Worm (Caenorhabditis elegans) whole organism, L1 larva: ENCODE data around the gene Y39F10A.6.

Source experiments
- C04F5.9 ChIP-seq: sonication (generic microtip); optimal IDR thresholded peaks from 2 replicates; lab custom pipeline; 2016; ENCODE audit warnings: missing genetic modification characterization, missing compliant biosample characterization
- C16A3.4 ChIP-seq: fragments of 150-350 bp; optimal IDR thresholded peaks from 2 replicates; lab custom pipeline; 2014; ENCODE audit warnings: missing biosample characterization, missing genetic modification characterization
- C34B4.2 ChIP-seq: sonication (generic microtip); optimal IDR thresholded peaks from 2 replicates; lab custom pipeline; 2017; ENCODE audit warnings: mild to moderate bottlenecking, missing genetic modification characterization, missing compliant biosample characterization
- Y116A8C.19 ChIP-seq: sonication (generic microtip); optimal IDR thresholded peaks from 2 replicates; lab custom pipeline; 2016; ENCODE audit warnings: missing compliant biosample characterization, missing genetic modification characterization, borderline replicate concordance
- aha-1 ChIP-seq: fragments of 150-350 bp; optimal IDR thresholded peaks from 2 replicates; lab custom pipeline; 2014; ENCODE audit warnings: missing biosample characterization, missing genetic modification characterization
- alr-1 ChIP-seq: fragments of 200-800 bp; sonication (Bioruptor generic); optimal IDR thresholded peaks from 2 replicates; lab custom pipeline; 2018; ENCODE audit warnings: borderline replicate concordance, mild to moderate bottlenecking, missing genetic modification characterization, missing compliant biosample characterization
- ama-1 ChIP-seq: fragments of 150-350 bp; optimal IDR thresholded peaks from 2 replicates; lab custom pipeline; 2014
- ceh-82 ChIP-seq, 3 experiments: fragments of 150-350 bp in 1 of 3; sonication (generic microtip) in 2 of 3; optimal IDR thresholded peaks; 2 replicates each; lab custom pipeline; 2014 to 2017; ENCODE audit warnings: missing biosample characterization in 3 of 3, missing genetic modification characterization in 3 of 3
- ceh-88 ChIP-seq: fragments of 200-800 bp; sonication (Bioruptor generic); IDR thresholded peaks from 2 replicates; pipeline ENCODE4 v1.3.6; 2022; ENCODE audit warnings: missing genetic modification characterization, missing compliant biosample characterization
- dpl-1 ChIP-seq, 3 experiments: fragments of 150-350 bp in 2 of 3; sonication (generic microtip) in 1 of 3; optimal IDR thresholded peaks; 2 replicates each; lab custom pipeline; 2014 to 2017; ENCODE audit warnings: missing biosample characterization in 3 of 3, missing genetic modification characterization in 3 of 3, missing genetic modification reagents in 3 of 3
- efl-1 ChIP-seq, 4 experiments: fragments of 150-350 bp; optimal IDR thresholded peaks in 3 of 4; peaks in 1 of 4; 1 replicate in 1 of 4; 2 replicates in 3 of 4; lab custom pipeline; 2014; ENCODE audit warnings: missing biosample characterization in 2 of 4, missing genetic modification characterization in 2 of 4, missing genetic modification reagents in 2 of 4
- egl-13 ChIP-seq: sonication (generic microtip); optimal IDR thresholded peaks from 2 replicates; lab custom pipeline; 2016; ENCODE audit warnings: missing genotype, missing genetic modification reagents, missing genetic modification characterization, missing compliant biosample characterization
- fkh-10 ChIP-seq: sonication (generic microtip); optimal IDR thresholded peaks from 2 replicates; lab custom pipeline; 2017; ENCODE audit warnings: missing biosample characterization, missing genetic modification reagents, missing genetic modification characterization
- fkh-8 ChIP-seq: sonication (generic microtip); optimal IDR thresholded peaks from 2 replicates; lab custom pipeline; 2016; ENCODE audit warnings: mild to moderate bottlenecking, missing genetic modification characterization, missing compliant biosample characterization
- hlh-4 ChIP-seq: sonication (generic microtip); optimal IDR thresholded peaks from 2 replicates; lab custom pipeline; 2016; ENCODE audit warnings: mild to moderate bottlenecking, missing genetic modification characterization, missing compliant biosample characterization
- hpl-2 ChIP-seq: fragments of 150-350 bp; optimal IDR thresholded peaks from 2 replicates; lab custom pipeline; 2014; ENCODE audit warnings: missing biosample characterization, missing genetic modification reagents, missing genetic modification characterization
- isw-1 ChIP-seq: fragments of 200-800 bp; sonication (Bioruptor generic); IDR thresholded peaks from 2 replicates; pipeline ENCODE4 v1.3.6; 2022; ENCODE audit warnings: missing genetic modification characterization, missing compliant biosample characterization
- lin-13 ChIP-seq: fragments of 150-350 bp; optimal IDR thresholded peaks from 2 replicates; lab custom pipeline; 2014; ENCODE audit warnings: missing biosample characterization, missing genetic modification reagents, missing genetic modification characterization
- lin-14 ChIP-seq: fragments of 200-800 bp; sonication (Bioruptor generic); optimal IDR thresholded peaks from 2 replicates; lab custom pipeline; 2018; ENCODE audit warnings: mild to moderate bottlenecking, missing genetic modification characterization, moderate library complexity, missing compliant biosample characterization
- lin-15B ChIP-seq: fragments of 150-350 bp; sonication (generic microtip); optimal IDR thresholded peaks from 3 replicates; lab custom pipeline; 2014; ENCODE audit warnings: missing biosample characterization, missing genetic modification characterization
- lir-3 ChIP-seq: sonication (generic microtip); optimal IDR thresholded peaks from 2 replicates; lab custom pipeline; 2016; ENCODE audit warnings: mild to moderate bottlenecking, missing genetic modification characterization, moderate library complexity, missing compliant biosample characterization; ENCODE audit not compliant: poor library complexity
- mab-9 ChIP-seq: fragments of 200-800 bp; sonication (Bioruptor generic); IDR thresholded peaks from 2 replicates; pipeline ENCODE4 v1.3.6; 2022; ENCODE audit warnings: missing genetic modification reagents, missing genetic modification characterization, missing compliant biosample characterization
- mdl-1 ChIP-seq, 2 experiments: fragments of 150-350 bp; optimal IDR thresholded peaks; 2 replicates each; lab custom pipeline; 2014 to 2017; ENCODE audit warnings: missing biosample characterization in 2 of 2, missing genetic modification characterization in 2 of 2, inconsistent platforms in 1 of 2
- mep-1 ChIP-seq: fragments of 150-350 bp; optimal IDR thresholded peaks from 2 replicates; lab custom pipeline; 2014; ENCODE audit warnings: missing biosample characterization, missing genetic modification characterization
- nhr-19 ChIP-seq: fragments of 200-800 bp; sonication (Bioruptor generic); conservative IDR thresholded peaks from 2 replicates; pipeline ENCODE4 v1.3.6; 2022; ENCODE audit warnings: missing genetic modification characterization, missing compliant biosample characterization
- nhr-237 ChIP-seq: fragments of 150-350 bp; optimal IDR thresholded peaks from 2 replicates; lab custom pipeline; 2014; ENCODE audit warnings: missing biosample characterization, missing genetic modification characterization
- nhr-71 ChIP-seq: sonication (generic microtip); optimal IDR thresholded peaks from 2 replicates; lab custom pipeline; 2016; ENCODE audit warnings: mild to moderate bottlenecking, missing genetic modification characterization, moderate library complexity, missing compliant biosample characterization
- nhr-77 ChIP-seq: fragments of 150-350 bp; optimal IDR thresholded peaks from 2 replicates; lab custom pipeline; 2014; ENCODE audit warnings: missing biosample characterization, missing genetic modification characterization
- nhr-84 ChIP-seq: sonication (generic microtip); optimal IDR thresholded peaks from 2 replicates; lab custom pipeline; 2017; ENCODE audit warnings: missing biosample characterization, missing genetic modification characterization
- nhr-85 ChIP-seq: sonication (generic microtip); peaks from one replicate; lab custom pipeline; 2016; ENCODE audit warnings: missing genetic modification characterization, inconsistent platforms, missing compliant biosample characterization
- rnt-1 ChIP-seq: sonication (generic microtip); optimal IDR thresholded peaks from 2 replicates; lab custom pipeline; 2016; ENCODE audit warnings: mild to moderate bottlenecking, missing genetic modification characterization, moderate library complexity, missing compliant biosample characterization
- skn-1 ChIP-seq: fragments of 150-350 bp; optimal IDR thresholded peaks from 2 replicates; lab custom pipeline; 2014; ENCODE audit warnings: missing biosample characterization, missing genetic modification characterization
- snpc-4 ChIP-seq: fragments of 150-350 bp; optimal IDR thresholded peaks from 2 replicates; lab custom pipeline; 2014; ENCODE audit warnings: missing biosample characterization, missing genetic modification characterization
- sox-4 ChIP-seq: sonication (generic microtip); optimal IDR thresholded peaks from 2 replicates; lab custom pipeline; 2016; ENCODE audit warnings: missing genetic modification characterization, missing compliant biosample characterization
- sptf-1 ChIP-seq: fragments of 150-350 bp; optimal IDR thresholded peaks from 2 replicates; lab custom pipeline; 2014; ENCODE audit warnings: missing biosample characterization, missing genetic modification characterization
- tlp-1 ChIP-seq: fragments of 150-350 bp; optimal IDR thresholded peaks from 2 replicates; lab custom pipeline; 2014; ENCODE audit warnings: missing biosample characterization, missing genetic modification characterization
- unc-130 ChIP-seq: fragments of 150-350 bp; optimal IDR thresholded peaks from 2 replicates; lab custom pipeline; 2017; ENCODE audit warnings: missing biosample characterization, missing genetic modification characterization, inconsistent platforms
- unc-62 ChIP-seq: fragments of 150-350 bp; optimal IDR thresholded peaks from 2 replicates; lab custom pipeline; 2014; ENCODE audit warnings: missing biosample characterization, missing genetic modification reagents, missing genetic modification characterization
- unc-86 ChIP-seq: sonication (generic microtip); optimal IDR thresholded peaks from 2 replicates; lab custom pipeline; 2016; ENCODE audit warnings: missing genetic modification characterization, missing compliant biosample characterization
- xbp-1 ChIP-seq: sonication (generic microtip); optimal IDR thresholded peaks from 2 replicates; lab custom pipeline; 2016; ENCODE audit warnings: missing genetic modification characterization, missing compliant biosample characterization
- zag-1 ChIP-seq: fragments of 150-350 bp; optimal IDR thresholded peaks from 2 replicates; lab custom pipeline; 2014; ENCODE audit warnings: missing biosample characterization, missing genetic modification characterization
- zip-4 ChIP-seq: fragments of 200-800 bp; sonication (Bioruptor generic); optimal IDR thresholded peaks from 2 replicates; lab custom pipeline; 2018; ENCODE audit warnings: mild to moderate bottlenecking, missing genetic modification characterization, moderate library complexity, missing compliant biosample characterization
- ztf-4 ChIP-seq: fragments of 150-350 bp; optimal IDR thresholded peaks from 2 replicates; lab custom pipeline; 2014; ENCODE audit warnings: missing biosample characterization, missing genetic modification characterization

Gene Y39F10A.6

DNA sequence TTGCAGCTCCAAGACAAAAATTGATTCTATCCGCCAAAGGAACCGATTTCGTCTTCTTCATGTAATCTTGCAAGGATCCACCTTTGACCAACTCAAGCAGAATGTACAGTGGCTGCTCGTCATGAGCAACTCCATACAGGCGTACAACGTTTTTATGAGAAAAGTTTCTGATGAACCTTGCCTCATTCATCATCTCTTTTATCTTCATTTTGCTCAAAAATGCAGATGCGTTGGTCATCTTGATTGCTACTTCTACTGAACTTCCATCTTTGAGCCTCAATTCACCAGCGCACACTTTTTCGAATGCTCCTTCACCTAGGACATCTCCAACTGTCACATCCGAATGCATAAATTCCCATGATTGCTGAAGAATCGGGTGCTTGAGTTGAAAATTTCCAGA is 13.5 kb upstream of the Y39F10A.6 start:
- TF ChIP-seq lin-15B (tag; lab: Kevin White, UChicago): no peak
- TF ChIP-seq nhr-71: no peak
- no peak for TF ChIP-seq C16A3.4 (tag; lab: Kevin White, UChicago)
- TF ChIP-seq lin-13 (GFP tag; lab: Kevin White, UChicago): no peak
- TF ChIP-seq C34B4.2 (tag; lab: Kevin White, UChicago): no peak

DNA sequence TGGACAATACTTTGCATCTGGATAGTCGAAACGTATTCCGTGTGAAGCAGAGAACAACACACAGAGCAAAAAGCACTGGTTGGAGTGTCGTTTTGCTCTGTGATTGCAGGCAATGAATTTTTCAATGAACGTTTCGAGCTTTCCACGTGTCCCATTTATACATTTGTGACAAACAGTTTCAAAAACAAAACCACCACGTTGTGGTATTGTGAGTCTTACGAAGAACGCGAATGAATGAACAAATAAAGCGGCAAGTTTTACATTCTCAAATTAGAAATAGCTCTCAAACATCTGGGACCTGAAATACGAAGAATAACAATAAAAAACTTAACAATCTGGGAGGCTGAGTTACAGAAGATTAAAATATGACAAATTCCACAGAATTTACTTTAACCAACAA is 8.4 kb upstream of the Y39F10A.6 start, which contains the start of gene F46F5.1:
Gene F46F5.1, minus strand, starts transcription at position 101 of the 400 bp plus-strand sequence.
- TF ChIP-seq lin-14 (GFP tag; lab: Kevin White, UChicago) (no peak), unc-86 (tag; lab: Kevin White, UChicago) (no peak), nhr-77 (no peak), tlp-1 (tag; lab: Kevin White, UChicago) (no peak)
- TF ChIP-seq, all 84 proteins: peak for 0

DNA sequence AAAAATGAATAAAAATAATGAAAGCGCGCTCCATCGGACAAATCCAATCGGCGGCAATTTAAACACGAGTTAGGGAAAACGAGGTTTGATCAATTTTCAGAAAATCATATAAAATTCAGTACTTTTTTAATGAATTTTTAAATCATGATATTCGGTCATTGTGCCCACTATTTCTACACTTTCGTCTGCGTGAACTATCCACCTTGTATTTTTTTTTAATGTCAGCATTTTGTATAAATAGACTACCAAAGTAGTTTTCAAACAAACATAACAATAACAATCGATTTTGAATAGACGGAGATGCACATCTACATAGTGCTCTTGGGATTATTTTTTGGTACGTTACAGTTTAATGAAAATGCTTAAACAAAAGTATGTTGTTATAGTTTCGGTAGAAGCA is 4.7 kb upstream of the Y39F10A.6 start, which contains the start of gene F46F5.15:
Gene F46F5.15, plus strand, starts transcription at position 301 of the 400 bp plus-strand sequence.
- TF ChIP-seq rnt-1 (no peak), fkh-8 (no peak), isw-1 (no peak), egl-13 (tag; lab: Kevin White, UChicago) (no peak), nhr-84 (no peak), skn-1 (tag; lab: Kevin White, UChicago) (no peak), ama-1 (lab: Kevin White, UChicago) (no peak), Y116A8C.19 (no peak), unc-130 (tag; lab: Kevin White, UChicago) (no peak), tlp-1 (tag; lab: Kevin White, UChicago) (no peak), alr-1 (tag; lab: Kevin White, UChicago) (no peak)

DNA sequence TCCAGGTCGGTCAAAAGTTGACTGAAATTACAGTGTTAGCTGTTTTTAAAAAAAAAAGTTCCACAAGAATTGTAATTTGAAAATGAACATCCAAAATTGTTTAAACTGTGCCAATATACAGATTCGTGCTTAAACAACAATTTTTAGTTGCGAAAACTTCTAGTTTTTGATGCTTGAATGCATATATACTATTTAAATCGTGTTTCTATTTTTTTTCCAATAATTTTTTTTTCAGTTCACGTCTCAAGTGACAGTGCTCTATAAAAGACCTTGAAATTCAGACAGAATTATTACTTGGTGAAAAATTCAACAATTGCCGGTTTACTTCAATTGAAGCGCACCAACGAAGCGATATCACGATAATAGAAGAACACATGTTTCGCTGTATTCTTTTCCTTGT is 3.5 kb upstream of the Y39F10A.6 start, which contains the start of gene F46F5.16:
Gene F46F5.16, plus strand, starts transcription at position 301 of the 400 bp plus-strand sequence.
- TF ChIP-seq mep-1 (tag; lab: Kevin White, UChicago): no peak
- no peak for TF ChIP-seq hpl-2 (GFP tag; lab: Kevin White, UChicago)
- no peak for TF ChIP-seq sox-4 (tag; lab: Kevin White, UChicago)
- TF ChIP-seq xbp-1 (tag; lab: Kevin White, UChicago): no peak
- TF ChIP-seq lir-3: no peak
- TF ChIP-seq nhr-19 (GFP tag; lab: Robert Waterston, UW): no peak
- TF ChIP-seq nhr-85 (tag; lab: Kevin White, UChicago): no peak
- TF ChIP-seq zip-4: no peak
- no peak for TF ChIP-seq nhr-237 (tag; lab: Kevin White, UChicago)
- no peak for TF ChIP-seq snpc-4 (tag; lab: Kevin White, UChicago)
- no peak for TF ChIP-seq lin-14 (GFP tag; lab: Kevin White, UChicago)
- TF ChIP-seq zag-1 (tag; lab: Kevin White, UChicago): no peak
- no peak for TF ChIP-seq hlh-4 (tag; lab: Kevin White, UChicago)
- TF ChIP-seq fkh-10 (GFP tag; lab: Kevin White, UChicago): no peak
- TF ChIP-seq tlp-1 (tag; lab: Kevin White, UChicago): no peak

DNA sequence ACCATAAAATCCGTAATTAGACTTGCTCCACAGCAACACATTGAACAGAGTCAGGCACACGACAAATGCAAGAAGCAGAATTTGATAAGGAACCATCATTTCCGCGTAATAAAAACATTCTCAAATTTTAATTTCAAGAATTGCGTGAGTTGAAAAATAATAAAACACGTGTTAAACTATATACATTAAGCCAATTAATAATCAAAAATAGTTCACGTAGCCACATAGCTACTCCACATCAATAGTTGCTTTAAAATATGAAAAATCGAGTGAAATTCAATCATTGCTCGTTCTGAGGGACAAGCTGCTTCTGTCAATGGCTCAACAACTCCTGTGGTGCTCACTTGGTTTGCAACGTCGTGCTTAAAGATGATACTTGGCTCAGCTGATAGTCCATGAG is 529 bp downstream of the Y39F10A.6 start, which contains the start of gene Y39F10A.3:
Gene Y39F10A.3, minus strand, starts transcription at position 101 of the 400 bp plus-strand sequence.
- TF ChIP-seq hpl-2 (GFP tag; lab: Kevin White, UChicago) (no peak), aha-1 (tag; lab: Kevin White, UChicago) (no peak), unc-62 (no peak), tlp-1 (tag; lab: Kevin White, UChicago) (no peak), nhr-84 (no peak), C04F5.9 (tag; lab: Kevin White, UChicago) (no peak), sptf-1 (tag; lab: Kevin White, UChicago) (no peak), mab-9 (GFP tag; lab: Robert Waterston, UW) (no peak), hlh-4 (tag; lab: Kevin White, UChicago) (no peak), ceh-88 (no peak), dpl-1 (GFP tag; optimal IDR thresholded peaks at IDR 0.05; lab: Kevin White, UChicago) (no peak), ztf-4 (no peak), C16A3.4 (tag; lab: Kevin White, UChicago) (no peak), mdl-1 (tag; optimal IDR thresholded peaks at IDR 0.05; lab: Kevin White, UChicago) (no peak), efl-1 (optimal IDR thresholded peaks at IDR 0.05; lab: Kevin White, UChicago) (no peak), efl-1 (GFP tag; optimal IDR thresholded peaks at IDR 0.05 in 1 of 2; lab: Kevin White, UChicago) (no peak), ceh-82 (tag; optimal IDR thresholded peaks at IDR 0.05; lab: Kevin White, UChicago) (no peak), lin-14 (GFP tag; lab: Kevin White, UChicago) (no peak)
